Worm (Caenorhabditis elegans): ENCODE data around the gene F56D2.2.
A peak's percentile ranks its signal among the peaks of the same experiment; 100 is the strongest.

The F56D2.2 gene

DNA sequence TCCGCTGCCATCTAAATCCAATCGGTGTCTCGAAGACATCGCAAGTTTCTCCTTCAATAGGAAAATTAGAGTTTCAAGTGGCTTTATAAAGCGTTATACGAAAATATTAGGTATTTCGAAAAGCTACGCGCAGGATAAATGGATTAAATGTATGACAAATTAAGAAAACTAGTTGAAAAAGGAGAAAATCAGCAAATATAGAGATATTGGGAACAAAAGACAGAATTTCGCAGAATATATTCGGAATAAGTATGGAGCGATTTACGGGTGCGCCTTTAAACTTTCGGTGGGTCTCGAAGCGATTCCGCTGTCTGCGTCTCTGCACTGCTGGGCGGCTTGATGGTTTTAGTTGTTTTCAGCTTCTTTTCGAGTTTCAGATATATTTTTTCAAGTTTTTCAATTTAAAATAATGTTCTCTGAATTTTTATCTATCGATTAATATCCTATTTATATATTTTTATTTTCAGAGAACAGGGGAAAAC lies 4.6 kb downstream of the F56D2.2 start, which contains the start of the genes ddx-15 and ucr-1 (continued):
- no peak for TF ChIP-seq cebp-1 (GFP tag; IDR thresholded peaks at IDR 0.05)
- peak; percentile 18 for TF ChIP-seq cebp-1 (tag; optimal IDR thresholded peaks at IDR 0.05)

DNA sequence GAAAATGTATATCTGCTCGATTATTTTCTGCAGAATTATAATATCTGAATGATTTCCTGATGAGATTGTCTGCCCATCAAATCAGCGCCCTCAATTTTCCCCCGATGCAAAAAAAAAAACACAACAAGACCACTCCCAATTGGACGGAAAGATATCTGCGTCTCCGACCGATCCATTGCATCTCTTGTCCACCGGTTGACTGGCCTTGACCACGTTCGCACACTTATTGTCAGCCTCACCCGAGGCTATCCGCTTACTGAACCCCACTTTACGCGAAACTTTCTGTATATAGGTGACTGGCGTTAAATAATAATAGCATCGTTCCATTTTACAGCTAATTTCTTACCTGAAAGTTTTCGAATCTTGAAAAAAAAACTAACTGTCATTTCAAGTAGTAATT lies 7.3 kb downstream of the F56D2.2 start:
- TF ChIP-seq madf-3 (GFP tag; IDR thresholded peaks at IDR 0.05) (peak; percentile 52; the same call in 1 of the 2 replicates), lin-54 (GFP tag; optimal IDR thresholded peaks at IDR 0.05) (no peak), lir-1 (GFP tag; conservative IDR thresholded peaks at IDR 0.05) (no peak), dox-1 (GFP tag; IDR thresholded peaks at IDR 0.05) (0 out of 2 replicates have a peak, but pooled peaks have one; percentile 4), hmg-1.2 (GFP tag; IDR thresholded peaks at IDR 0.05) (peak; percentile 33; the same call in 1 of the 2 replicates), B0261.1 (tag; optimal IDR thresholded peaks at IDR 0.05) (no peak), ceh-91 (GFP tag; IDR thresholded peaks at IDR 0.05) (no peak), tlf-1 (GFP tag; optimal IDR thresholded peaks at IDR 0.05) (no peak), ztf-22 (GFP tag; optimal IDR thresholded peaks at IDR 0.05) (no peak), F57A8.1 (GFP tag; optimal IDR thresholded peaks at IDR 0.05) (no peak), ztf-18 (tag; optimal IDR thresholded peaks at IDR 0.05) (no peak), F10E7.11 (tag; optimal IDR thresholded peaks at IDR 0.05) (no peak), dpl-1 (GFP tag; optimal IDR thresholded peaks at IDR 0.05) (no peak), hsf-1 (GFP tag; IDR thresholded peaks at IDR 0.05) (no peak), ekl-4 (GFP tag; IDR thresholded peaks at IDR 0.05) (no peak), hrde-1 (tag; optimal IDR thresholded peaks at IDR 0.05; ENCODE audit: borderline replicate concordance) (peak; percentile 38), F37B4.10 (GFP tag; IDR thresholded peaks at IDR 0.05) (no peak), ama-1 (optimal IDR thresholded peaks at IDR 0.05) (peak; percentile 48), ama-1 (GFP tag; optimal IDR thresholded peaks at IDR 0.05) (no peak), unc-130 (GFP tag; optimal IDR thresholded peaks at IDR 0.05) (no peak), Y56A3A.18 (GFP tag; IDR thresholded peaks at IDR 0.05) (0 out of 2 replicates have a peak, but pooled peaks have one; percentile 35), lin-26 (GFP tag; IDR thresholded peaks at IDR 0.05) (no peak), lsl-1 (GFP tag; optimal IDR thresholded peaks at IDR 0.05) (no peak), cebp-2 (GFP tag; IDR thresholded peaks at IDR 0.05) (no peak), ztf-6 (GFP tag; IDR thresholded peaks at IDR 0.05) (no peak), F22D6.2 (tag; optimal IDR thresholded peaks at IDR 0.05) (no peak)

- TF ChIP-seq dpl-1 (GFP tag; optimal IDR thresholded peaks at IDR 0.05) (no peak), nhr-27 (tag; optimal IDR thresholded peaks at IDR 0.05) (no peak), somi-1 (GFP tag; optimal IDR thresholded peaks at IDR 0.05) (no peak), hmg-20 (GFP tag; IDR thresholded peaks at IDR 0.05) (no peak), lin-26 (GFP tag; IDR thresholded peaks at IDR 0.05) (no peak), Y67H2A.10 (GFP tag; conservative IDR thresholded peaks at IDR 0.05) (no peak), unc-130 (GFP tag; optimal IDR thresholded peaks at IDR 0.05) (no peak), cebp-2 (GFP tag; IDR thresholded peaks at IDR 0.05) (no peak), nhr-120 (GFP tag; IDR thresholded peaks at IDR 0.05) (no peak), ceh-79 (tag; optimal IDR thresholded peaks at IDR 0.05) (no peak), B0261.1 (tag; optimal IDR thresholded peaks at IDR 0.05) (no peak)
Observed at ce11 chrIII:5595445-5595844, 8.4 kb downstream of the F56D2.2 start, which contains the start of gene ced-6. Gene ced-6, plus strand, starts transcription at chrIII:5595771.

DNA sequence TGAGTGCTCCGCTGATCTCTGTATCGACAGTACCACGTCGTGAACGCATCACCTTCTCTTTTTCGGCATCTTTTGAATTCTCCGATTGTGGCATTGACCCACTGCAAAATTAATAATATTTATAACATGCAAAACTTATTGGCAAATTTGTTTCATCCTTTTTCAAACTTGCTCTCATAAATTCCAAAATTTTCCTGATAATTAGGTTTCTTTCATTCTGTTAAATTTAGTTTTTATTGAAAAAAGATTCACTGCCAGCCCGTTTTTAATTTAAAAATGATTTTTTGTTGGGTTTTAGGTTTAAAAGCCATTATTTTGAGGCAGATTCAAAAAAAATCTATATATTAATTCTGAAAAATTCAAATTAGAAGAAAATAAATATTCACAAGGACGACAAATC lies 12.9 kb downstream of the F56D2.2 start, which contains the start of gene wdr-37:
wdr-37 (minus strand) TSS at position 101 of the 400 bp plus-strand sequence.
- TF ChIP-seq rpc-1 (optimal IDR thresholded peaks at IDR 0.05) (no peak), rpc-1 (tag; optimal IDR thresholded peaks at IDR 0.05) (no peak), cebp-2 (GFP tag; IDR thresholded peaks at IDR 0.05) (no peak), sptf-2 (GFP tag; optimal IDR thresholded peaks at IDR 0.05) (no peak), ztf-3 (GFP tag; optimal IDR thresholded peaks at IDR 0.05) (no peak), F39B2.1 (GFP tag; IDR thresholded peaks at IDR 0.05) (no peak), F37B4.10 (GFP tag; IDR thresholded peaks at IDR 0.05) (no peak), ekl-4 (GFP tag; IDR thresholded peaks at IDR 0.05) (no peak; the same call in 1 of the 2 replicates), madf-3 (GFP tag; IDR thresholded peaks at IDR 0.05) (no peak), F52B5.7 (tag; optimal IDR thresholded peaks at IDR 0.05) (no peak), egl-44 (GFP tag; IDR thresholded peaks at IDR 0.05) (no peak), ceh-58 (GFP tag; IDR thresholded peaks at IDR 0.05) (no peak), K11D2.4 (GFP tag; IDR thresholded peaks at IDR 0.05) (no peak), lsl-1 (GFP tag; optimal IDR thresholded peaks at IDR 0.05) (no peak), hrde-1 (tag; optimal IDR thresholded peaks at IDR 0.05; ENCODE audit: borderline replicate concordance) (no peak), F49E8.2 (tag; optimal IDR thresholded peaks at IDR 0.05; ENCODE audit: insufficient read depth) (no peak), snpc-4 (GFP tag; optimal IDR thresholded peaks at IDR 0.05) (no peak), snpc-4 (tag; optimal IDR thresholded peaks at IDR 0.05) (no peak)

All from whole organism, young adult.